Fruit fly (Drosophila melanogaster) whole organism, embryonic: ENCODE measurements around the gene serp.

Source experiments
- CG10959 ChIP-seq: fragments of 200-800 bp; sonication (Bioruptor generic); IDR thresholded peaks from 2 replicates; pipeline ENCODE4 v1.3.6; 2022; ENCODE audit warnings: missing biosample characterization, missing genetic modification characterization
- CG11247 ChIP-seq: fragments of 200-800 bp; sonication (Bioruptor generic); IDR thresholded peaks from 2 replicates; pipeline ENCODE4 v1.3.6; 2022; ENCODE audit warnings: missing biosample characterization, missing genetic modification characterization
- CG11504 ChIP-seq: fragments of 200-800 bp; sonication (Bioruptor generic); optimal IDR thresholded peaks from 3 replicates; lab custom pipeline; 2019; ENCODE audit warnings: missing biosample characterization, mild to moderate bottlenecking, missing genetic modification characterization, moderate library complexity
- CG11696 ChIP-seq: fragments of 200-800 bp; sonication (Bioruptor generic); IDR thresholded peaks from 2 replicates; pipeline ENCODE4 v1.3.6; 2022; ENCODE audit warnings: missing biosample characterization, missing genetic modification characterization
- CG12104 ChIP-seq: fragments of 200-800 bp; sonication (Bioruptor generic); optimal IDR thresholded peaks from 3 replicates; lab custom pipeline; 2016; ENCODE audit warnings: missing biosample characterization, missing genetic modification characterization
- CG13424 ChIP-seq: fragments of 200-800 bp; sonication (Bioruptor generic); optimal IDR thresholded peaks from 2 replicates; lab custom pipeline; 2019; ENCODE audit warnings: missing biosample characterization, mild to moderate bottlenecking, missing genetic modification characterization, moderate library complexity
- CG13894 ChIP-seq: fragments of 200-800 bp; sonication (Bioruptor generic); optimal IDR thresholded peaks from 3 replicates; lab custom pipeline; 2018; ENCODE audit warnings: missing biosample characterization, mild to moderate bottlenecking, missing genetic modification characterization, moderate library complexity
- CG15011 ChIP-seq: fragments of 200-800 bp; sonication (Bioruptor generic); optimal IDR thresholded peaks from 3 replicates; lab custom pipeline; 2018; ENCODE audit warnings: missing biosample characterization, mild to moderate bottlenecking, missing genetic modification characterization
- CG31388 ChIP-seq: fragments of 200-800 bp; sonication (Bioruptor generic); optimal IDR thresholded peaks from 2 replicates; lab custom pipeline; 2016; ENCODE audit warnings: missing biosample characterization, missing genetic modification characterization
- CG3407 ChIP-seq: fragments of 200-800 bp; sonication (Bioruptor generic); optimal IDR thresholded peaks from 2 replicates; lab custom pipeline; 2018; ENCODE audit warnings: missing biosample characterization, mild to moderate bottlenecking, missing genetic modification characterization
- CG4404 ChIP-seq: fragments of 200-800 bp; sonication (Bioruptor generic); IDR thresholded peaks from 2 replicates; pipeline ENCODE4 v1.3.6; 2022; ENCODE audit warnings: missing biosample characterization, missing genetic modification characterization
- CG4424 ChIP-seq: fragments of 200-800 bp; sonication (Bioruptor generic); optimal IDR thresholded peaks from 3 replicates; lab custom pipeline; 2016; ENCODE audit warnings: missing biosample characterization, missing genetic modification characterization
- CG4820 ChIP-seq: fragments of 200-800 bp; sonication (Bioruptor generic); optimal IDR thresholded peaks from 3 replicates; lab custom pipeline; 2016; ENCODE audit warnings: missing biosample characterization, missing genetic modification characterization
- CG6272 ChIP-seq: fragments of 200-800 bp; sonication (Bioruptor generic); IDR thresholded peaks from 2 replicates; pipeline ENCODE4 v1.3.6; 2022; ENCODE audit warnings: missing biosample characterization, missing genetic modification characterization
- CG6813 ChIP-seq: fragments of 200-800 bp; sonication (Bioruptor generic); optimal IDR thresholded peaks from 2 replicates; lab custom pipeline; 2017; ENCODE audit warnings: missing biosample characterization, missing genetic modification characterization, mild to moderate bottlenecking, moderate library complexity, missing genetic modification reagents
- CG8478 ChIP-seq: fragments of >200 bp; optimal IDR thresholded peaks from 2 replicates; lab custom pipeline; 2018
- CG8765 ChIP-seq: fragments of 200-800 bp; sonication (Bioruptor generic); IDR thresholded peaks from 2 replicates; pipeline ENCODE4 v1.3.6; 2022; ENCODE audit warnings: missing biosample characterization, missing genetic modification characterization
- CG9727 ChIP-seq: fragments of 200-800 bp; sonication (Bioruptor generic); optimal IDR thresholded peaks from 3 replicates; lab custom pipeline; 2017; ENCODE audit warnings: missing biosample characterization, mild to moderate bottlenecking, missing genetic modification characterization
- Gsc ChIP-seq: fragments of 200-800 bp; sonication (Bioruptor generic); IDR thresholded peaks from 2 replicates; pipeline ENCODE4 v1.3.6; 2022; ENCODE audit warnings: missing biosample characterization, missing genetic modification characterization
- H15 ChIP-seq: fragments of 200-800 bp; sonication (Bioruptor generic); IDR thresholded peaks from 3 replicates; pipeline ENCODE4 v1.3.6; 2022; ENCODE audit warnings: missing biosample characterization, missing genetic modification characterization
- H2.0 ChIP-seq: fragments of 200-800 bp; sonication (Bioruptor generic); IDR thresholded peaks from 2 replicates; pipeline ENCODE4 v1.3.6; 2022; ENCODE audit warnings: missing biosample characterization, missing genetic modification characterization
- Hand ChIP-seq: fragments of 200-800 bp; sonication (Bioruptor generic); optimal IDR thresholded peaks from 2 replicates; lab custom pipeline; 2017; ENCODE audit warnings: mild to moderate bottlenecking, missing biosample characterization, missing genetic modification reagents, missing genetic modification characterization
- NC2α ChIP-seq: fragments of 200-800 bp; sonication (Bioruptor generic); optimal IDR thresholded peaks from 2 replicates; lab custom pipeline; 2016; ENCODE audit warnings: missing biosample characterization, missing genetic modification characterization
- amos ChIP-seq: fragments of 200-800 bp; sonication (Bioruptor generic); IDR thresholded peaks from 2 replicates; pipeline ENCODE4 v1.3.6; 2022; ENCODE audit warnings: missing biosample characterization, missing genetic modification characterization; ENCODE audit not compliant: partially characterized antibody
- bbx ChIP-seq: fragments of 200-800 bp; sonication (Bioruptor generic); IDR thresholded peaks from 2 replicates; pipeline ENCODE4 v1.3.6; 2022; ENCODE audit warnings: missing biosample characterization, missing genetic modification characterization; ENCODE audit not compliant: partially characterized antibody
- cas ChIP-seq: fragments of 200-800 bp; sonication (Bioruptor generic); IDR thresholded peaks from 2 replicates; pipeline ENCODE4 v1.3.6; 2022; ENCODE audit warnings: missing biosample characterization, missing genetic modification characterization
- chinmo ChIP-seq: fragments of 200-800 bp; sonication (Bioruptor generic); IDR thresholded peaks from 4 replicates; pipeline ENCODE4 v1.3.6; 2022; ENCODE audit warnings: missing biosample characterization, missing genetic modification characterization; ENCODE audit not compliant: partially characterized antibody
- chm ChIP-seq: fragments of 200-800 bp; sonication (Bioruptor generic); IDR thresholded peaks from 2 replicates; pipeline ENCODE4 v1.3.6; 2022; ENCODE audit warnings: missing biosample characterization, missing genetic modification characterization
- crc ChIP-seq: fragments of 200-800 bp; sonication (Bioruptor generic); optimal IDR thresholded peaks from 2 replicates; lab custom pipeline; 2016; ENCODE audit warnings: missing biosample characterization, missing genetic modification characterization
- crol ChIP-seq: fragments of 200-800 bp; sonication (Bioruptor generic); IDR thresholded peaks from 2 replicates; pipeline ENCODE4 v1.3.6; 2022; ENCODE audit warnings: missing biosample characterization, missing genetic modification characterization
- cwo ChIP-seq: fragments of 200-800 bp; sonication (Bioruptor generic); optimal IDR thresholded peaks from 3 replicates; lab custom pipeline; 2017; ENCODE audit warnings: missing biosample characterization, missing genetic modification characterization, mild to moderate bottlenecking, moderate library complexity, missing genetic modification reagents
- danr ChIP-seq: fragments of 200-800 bp; sonication (Bioruptor generic); IDR thresholded peaks from 2 replicates; pipeline ENCODE4 v1.3.6; 2022; ENCODE audit warnings: missing biosample characterization, missing genetic modification characterization
- esg ChIP-seq: fragments of 200-800 bp; sonication (Bioruptor generic); conservative IDR thresholded peaks from 2 replicates; pipeline ENCODE4 v1.3.6; 2022; ENCODE audit warnings: missing biosample characterization, missing genetic modification characterization
- exex ChIP-seq: fragments of 200-800 bp; sonication (Bioruptor generic); optimal IDR thresholded peaks from 4 replicates; lab custom pipeline; 2018; ENCODE audit warnings: missing biosample characterization, mild to moderate bottlenecking, missing genetic modification characterization, moderate library complexity
- fru ChIP-seq: fragments of >200 bp; optimal IDR thresholded peaks from 2 replicates; lab custom pipeline; 2017
- gem ChIP-seq: fragments of 200-800 bp; sonication (Bioruptor generic); optimal IDR thresholded peaks from 2 replicates; lab custom pipeline; 2019; ENCODE audit warnings: missing biosample characterization, mild to moderate bottlenecking, missing genetic modification characterization, moderate library complexity
- grau ChIP-seq: fragments of 200-800 bp; optimal IDR thresholded peaks from 3 replicates; lab custom pipeline; 2019; ENCODE audit warnings: missing biosample characterization, mild to moderate bottlenecking, missing genetic modification characterization, moderate library complexity
- grn ChIP-seq: fragments of 200-800 bp; sonication (Bioruptor generic); optimal IDR thresholded peaks from 3 replicates; lab custom pipeline; 2017; ENCODE audit warnings: missing biosample characterization, missing genetic modification characterization
- kay ChIP-seq: fragments of 200-800 bp; sonication (Bioruptor generic); optimal IDR thresholded peaks from 2 replicates; lab custom pipeline; 2016; ENCODE audit warnings: missing biosample characterization, missing genetic modification characterization
- kni ChIP-seq: fragments of 200-800 bp; sonication (Bioruptor generic); optimal IDR thresholded peaks from 3 replicates; lab custom pipeline; 2017; ENCODE audit warnings: mild to moderate bottlenecking, missing biosample characterization, missing genetic modification reagents, missing genetic modification characterization
- nerfin-2 ChIP-seq: fragments of 200-800 bp; sonication (Bioruptor generic); IDR thresholded peaks from 2 replicates; pipeline ENCODE4 v1.3.6; 2022; ENCODE audit warnings: missing biosample characterization, missing genetic modification characterization; ENCODE audit not compliant: partially characterized antibody
- odd ChIP-seq: fragments of 200-800 bp; sonication (Bioruptor generic); optimal IDR thresholded peaks from 2 replicates; lab custom pipeline; 2017; ENCODE audit warnings: missing biosample characterization, mild to moderate bottlenecking, missing genetic modification characterization
- rib ChIP-seq: fragments of 200-800 bp; sonication (Bioruptor generic); IDR thresholded peaks from 2 replicates; pipeline ENCODE4 v1.3.6; 2022; ENCODE audit warnings: missing biosample characterization, missing genetic modification characterization
- sim ChIP-seq: fragments of 200-800 bp; sonication (Bioruptor generic); IDR thresholded peaks from 2 replicates; pipeline ENCODE4 v1.3.6; 2022; ENCODE audit warnings: missing biosample characterization, missing genetic modification characterization
- sima ChIP-seq: fragments of 200-800 bp; sonication (Bioruptor generic); optimal IDR thresholded peaks from 2 replicates; lab custom pipeline; 2016; ENCODE audit warnings: missing biosample characterization, missing genetic modification characterization
- sob ChIP-seq: fragments of 200-800 bp; sonication (Bioruptor generic); IDR thresholded peaks from 2 replicates; pipeline ENCODE4 v1.3.6; 2022; ENCODE audit warnings: missing biosample characterization, missing genetic modification characterization
- sr ChIP-seq: fragments of 200-800 bp; sonication (Bioruptor generic); IDR thresholded peaks from 3 replicates; pipeline ENCODE4 v1.3.6; 2022; ENCODE audit warnings: missing biosample characterization, missing genetic modification characterization
- trh ChIP-seq: fragments of 200-800 bp; sonication (Bioruptor generic); optimal IDR thresholded peaks from 2 replicates; lab custom pipeline; 2016; ENCODE audit warnings: missing biosample characterization, missing genetic modification characterization
- wek ChIP-seq: fragments of 200-800 bp; sonication (Bioruptor generic); optimal IDR thresholded peaks from 3 replicates; lab custom pipeline; 2018; ENCODE audit warnings: missing biosample characterization, mild to moderate bottlenecking, missing genetic modification characterization, moderate library complexity
- zen ChIP-seq: fragments of 200-800 bp; sonication (Bioruptor generic); optimal IDR thresholded peaks from 3 replicates; lab custom pipeline; 2018; ENCODE audit warnings: missing biosample characterization, mild to moderate bottlenecking, missing genetic modification characterization, moderate library complexity
- zf30C ChIP-seq: fragments of 200-800 bp; sonication (Bioruptor generic); optimal IDR thresholded peaks from 3 replicates; lab custom pipeline; 2018; ENCODE audit warnings: missing biosample characterization, mild to moderate bottlenecking, missing genetic modification characterization
- zfh1 ChIP-seq: fragments of 200-800 bp; sonication (Bioruptor generic); IDR thresholded peaks from 3 replicates; pipeline ENCODE4 v1.3.6; 2022; ENCODE audit warnings: missing biosample characterization, missing genetic modification characterization

Gene serp

dm6 chr3L:19655923-19656322, 51.9 kb downstream of the serp start (continued):
- no peak for TF ChIP-seq fru (lab: Kevin White, UChicago)
- TF ChIP-seq CG4820 (GFP tag; lab: Kevin White, UChicago) = peak; percentile 49
- TF ChIP-seq sr (GFP tag; lab: Robert Waterston, UW) = no peak
- peak; percentile 33; the same call in 1 of the 3 replicates for TF ChIP-seq H15 (GFP tag; lab: Robert Waterston, UW)
- TF ChIP-seq sob (GFP tag; lab: Robert Waterston, UW) = no peak
- TF ChIP-seq grn (GFP tag; lab: Kevin White, UChicago) = no peak
- peak; percentile 59 for TF ChIP-seq CG12104 (GFP tag; lab: Kevin White, UChicago)
- TF ChIP-seq esg = peak; percentile 53
- peak; percentile 70; the same call in 1 of the 2 replicates for TF ChIP-seq CG8765
- no peak for TF ChIP-seq zf30C (GFP tag; lab: Kevin White, UChicago)
- 0 out of 2 replicates have a peak, but pooled peaks have one; percentile 27 for TF ChIP-seq chm
- TF ChIP-seq CG4404 = peak; percentile 41
- TF ChIP-seq CG8478 (lab: Kevin White, UChicago) = no peak
- 0 out of 2 replicates have a peak, but pooled peaks have one; percentile 12 for TF ChIP-seq sim
- TF ChIP-seq CG4424 (GFP tag; lab: Kevin White, UChicago) = peak; percentile 55
- no peak for TF ChIP-seq amos (GFP tag; lab: Robert Waterston, UW)
- peak; percentile 36 for TF ChIP-seq odd (GFP tag; lab: Kevin White, UChicago)
- TF ChIP-seq CG31388 (GFP tag; lab: Kevin White, UChicago) = no peak
- peak; percentile 55 for TF ChIP-seq CG6813 (GFP tag; lab: Kevin White, UChicago)
- no peak for TF ChIP-seq rib
- TF ChIP-seq crc (GFP tag; lab: Kevin White, UChicago) = no peak
- no peak for TF ChIP-seq Hand (GFP tag; lab: Kevin White, UChicago)
- no peak for TF ChIP-seq NC2α (GFP tag; lab: Kevin White, UChicago)
- TF ChIP-seq cas (GFP tag; lab: Robert Waterston, UW) = no peak
- 0 out of 2 replicates have a peak, but pooled peaks have one; percentile 36 for TF ChIP-seq Gsc (GFP tag; lab: Robert Waterston, UW)
- TF ChIP-seq bbx (GFP tag; lab: Robert Waterston, UW) = no peak
- TF ChIP-seq wek (GFP tag; lab: Kevin White, UChicago) = peak; percentile 44
- TF ChIP-seq exex (tag; lab: Kevin White, UChicago) = no peak
- TF ChIP-seq crol (GFP tag; lab: Robert Waterston, UW) = no peak
- no peak for TF ChIP-seq CG11696 (GFP tag; lab: Robert Waterston, UW)
- TF ChIP-seq H2.0 = no peak
- TF ChIP-seq CG11247 = no peak
- no peak for TF ChIP-seq CG13894
- TF ChIP-seq cwo (GFP tag; lab: Kevin White, UChicago) = no peak
- TF ChIP-seq zen (tag; lab: Kevin White, UChicago) = peak; percentile 59
- TF ChIP-seq gem = peak; percentile 76
- TF ChIP-seq zfh1 = 0 out of 3 replicates have a peak, but pooled peaks have one; percentile 36
- TF ChIP-seq CG15011 = peak; percentile 3
- TF ChIP-seq CG3407 (GFP tag; lab: Kevin White, UChicago) = peak; percentile 61
- peak; percentile 67 for TF ChIP-seq CG9727
- peak; percentile 65 for TF ChIP-seq CG13424
- TF ChIP-seq kni = peak; percentile 68
- no peak for TF ChIP-seq nerfin-2 (GFP tag; lab: Robert Waterston, UW)
- no peak for TF ChIP-seq CG10959 (GFP tag; lab: Robert Waterston, UW)
- peak; percentile 55 for TF ChIP-seq grau (tag; lab: Kevin White, UChicago)
- peak; percentile 15 for TF ChIP-seq trh (GFP tag; lab: Kevin White, UChicago)
- TF ChIP-seq CG11504 (tag; lab: Kevin White, UChicago) = peak; percentile 73
- TF ChIP-seq danr = no peak
- peak; percentile 59; the same call in 1 of the 2 replicates for TF ChIP-seq CG6272 (GFP tag; lab: Robert Waterston, UW)
- TF ChIP-seq chinmo = no peak
- TF ChIP-seq sima (GFP tag; lab: Kevin White, UChicago) = no peak
- no peak for TF ChIP-seq kay (GFP tag; lab: Kevin White, UChicago)
